Fruit fly (Drosophila melanogaster) whole organism, embryonic: ENCODE results near the gene Nxf3.

ENCODE experiments used
- Abd-B ChIP-seq: fragments of 200-800 bp; sonication (Bioruptor generic); optimal IDR thresholded peaks from 2 replicates; lab custom pipeline; 2018; ENCODE audit warnings: missing biosample characterization, mild to moderate bottlenecking, missing genetic modification characterization, moderate library complexity
- Adf1 ChIP-seq: fragments of 200-800 bp; sonication (Bioruptor generic); IDR thresholded peaks from 2 replicates; pipeline ENCODE4 v1.3.6; 2022; ENCODE audit warnings: missing biosample characterization, missing genetic modification characterization
- CG10366 ChIP-seq: fragments of 200-800 bp; sonication (Bioruptor generic); IDR thresholded peaks from 2 replicates; pipeline ENCODE4 v1.3.6; 2022; ENCODE audit warnings: missing biosample characterization, missing genetic modification characterization
- CG1233 ChIP-seq: fragments of 200-800 bp; sonication (Bioruptor generic); optimal IDR thresholded peaks from 4 replicates; lab custom pipeline; 2018; ENCODE audit warnings: missing biosample characterization, mild to moderate bottlenecking, missing genetic modification characterization
- CG13287 ChIP-seq: fragments of 200-800 bp; sonication (Bioruptor generic); IDR thresholded peaks from 2 replicates; pipeline ENCODE4 v1.3.6; 2022; ENCODE audit warnings: missing biosample characterization, missing genetic modification characterization; ENCODE audit not compliant: partially characterized antibody
- CG14050 ChIP-seq: fragments of 200-800 bp; sonication (Bioruptor generic); IDR thresholded peaks from 3 replicates; pipeline ENCODE4 v1.3.6; 2022; ENCODE audit warnings: missing biosample characterization, missing genetic modification characterization
- CG17568 ChIP-seq: fragments of 200-800 bp; sonication (Bioruptor generic); optimal IDR thresholded peaks from 2 replicates; lab custom pipeline; 2018; ENCODE audit warnings: missing biosample characterization, mild to moderate bottlenecking, missing genetic modification characterization, moderate library complexity
- CG18011 ChIP-seq: fragments of 200-800 bp; sonication (Bioruptor generic); optimal IDR thresholded peaks from 2 replicates; lab custom pipeline; 2017; ENCODE audit warnings: missing biosample characterization, missing genetic modification characterization, mild to moderate bottlenecking, moderate library complexity, missing genotype
- CG18619 ChIP-seq: fragments of 200-800 bp; sonication (Bioruptor generic); optimal IDR thresholded peaks from 3 replicates; lab custom pipeline; 2017; ENCODE audit warnings: missing biosample characterization, mild to moderate bottlenecking, missing genetic modification characterization
- CG31388 ChIP-seq: fragments of 200-800 bp; sonication (Bioruptor generic); optimal IDR thresholded peaks from 2 replicates; lab custom pipeline; 2016; ENCODE audit warnings: missing biosample characterization, missing genetic modification characterization
- CG32767 ChIP-seq: fragments of 200-800 bp; sonication (Bioruptor generic); IDR thresholded peaks from 2 replicates; pipeline ENCODE4 v1.3.6; 2022; ENCODE audit warnings: missing biosample characterization, missing genetic modification characterization
- CG32772 ChIP-seq: fragments of 200-800 bp; sonication (Bioruptor generic); IDR thresholded peaks from 2 replicates; pipeline ENCODE4 v1.3.6; 2022; ENCODE audit warnings: missing biosample characterization, missing genetic modification characterization
- CG3995 ChIP-seq: fragments of 200-800 bp; sonication (Bioruptor generic); optimal IDR thresholded peaks from 3 replicates; lab custom pipeline; 2016; ENCODE audit warnings: missing biosample characterization, missing genetic modification characterization
- CG4424 ChIP-seq: fragments of 200-800 bp; sonication (Bioruptor generic); optimal IDR thresholded peaks from 3 replicates; lab custom pipeline; 2016; ENCODE audit warnings: missing biosample characterization, missing genetic modification characterization
- CG7786 ChIP-seq: fragments of 200-800 bp; sonication (Bioruptor generic); optimal IDR thresholded peaks from 2 replicates; lab custom pipeline; 2016; ENCODE audit warnings: missing biosample characterization, missing genetic modification characterization
- CG7987 ChIP-seq: fragments of 200-800 bp; sonication (Bioruptor generic); optimal IDR thresholded peaks from 2 replicates; lab custom pipeline; 2018; ENCODE audit warnings: missing biosample characterization, mild to moderate bottlenecking, missing genetic modification characterization, moderate library complexity
- CG8089 ChIP-seq: fragments of 200-800 bp; sonication (Bioruptor generic); optimal IDR thresholded peaks from 3 replicates; lab custom pipeline; 2016; ENCODE audit warnings: missing biosample characterization, missing genetic modification characterization
- Fer3 ChIP-seq: fragments of 200-800 bp; sonication (Bioruptor generic); optimal IDR thresholded peaks from 2 replicates; lab custom pipeline; 2018; ENCODE audit warnings: missing biosample characterization, mild to moderate bottlenecking, missing genetic modification characterization, moderate library complexity
- MBD-R2 ChIP-seq: fragments of 200-800 bp; sonication (Bioruptor generic); IDR thresholded peaks from 2 replicates; pipeline ENCODE4 v1.3.6; 2022; ENCODE audit warnings: missing biosample characterization, missing genetic modification characterization
- Nf-YA ChIP-seq: fragments of 200-800 bp; sonication (Bioruptor generic); IDR thresholded peaks from 2 replicates; pipeline ENCODE4 v1.3.6; 2022; ENCODE audit warnings: missing biosample characterization, missing genetic modification characterization
- Pdp1 ChIP-seq, 2 experiments: fragments of 200-800 bp; sonication (Bioruptor generic); optimal IDR thresholded peaks; 3 replicates each; lab custom pipeline; 2016; ENCODE audit warnings: missing biosample characterization in 2 of 2, missing genetic modification characterization in 2 of 2, mild to moderate bottlenecking in 1 of 2, moderate library complexity in 1 of 2
- abd-A ChIP-seq: fragments of 200-800 bp; sonication (Bioruptor generic); optimal IDR thresholded peaks from 3 replicates; lab custom pipeline; 2019; ENCODE audit warnings: missing biosample characterization, mild to moderate bottlenecking, missing genetic modification characterization, moderate library complexity
- al ChIP-seq: fragments of 200-800 bp; sonication (Bioruptor generic); IDR thresholded peaks from 2 replicates; pipeline ENCODE4 v1.3.6; 2022; ENCODE audit warnings: missing biosample characterization, missing genetic modification characterization
- aop ChIP-seq: fragments of 200-800 bp; sonication (Bioruptor generic); IDR thresholded peaks from 2 replicates; pipeline ENCODE4 v1.3.6; 2022; ENCODE audit warnings: missing biosample characterization, missing genetic modification characterization
- ara ChIP-seq: fragments of 200-800 bp; sonication (Bioruptor generic); IDR thresholded peaks from 2 replicates; pipeline ENCODE4 v1.3.6; 2022; ENCODE audit warnings: missing biosample characterization, missing genetic modification characterization
- ase ChIP-seq: fragments of 200-800 bp; sonication (Bioruptor generic); IDR thresholded peaks from 3 replicates; pipeline ENCODE4 v1.3.6; 2022; ENCODE audit warnings: missing biosample characterization, missing genetic modification characterization
- az2 ChIP-seq: fragments of 200-800 bp; sonication (Bioruptor generic); optimal IDR thresholded peaks from 3 replicates; lab custom pipeline; 2016; ENCODE audit warnings: missing biosample characterization, missing genetic modification characterization
- caup ChIP-seq: fragments of 200-800 bp; sonication (Bioruptor generic); optimal IDR thresholded peaks from 3 replicates; lab custom pipeline; 2017; ENCODE audit warnings: missing biosample characterization, mild to moderate bottlenecking, missing genetic modification characterization, moderate library complexity; ENCODE audit not compliant: severe bottlenecking
- chif ChIP-seq, 2 experiments: fragments of 200-800 bp; sonication (Bioruptor generic); optimal IDR thresholded peaks; 3 replicates each; lab custom pipeline; 2016; ENCODE audit warnings: missing biosample characterization in 2 of 2, missing genetic modification characterization in 2 of 2
- chm ChIP-seq: fragments of 200-800 bp; sonication (Bioruptor generic); IDR thresholded peaks from 2 replicates; pipeline ENCODE4 v1.3.6; 2022; ENCODE audit warnings: missing biosample characterization, missing genetic modification characterization
- ewg ChIP-seq: fragments of 200-800 bp; sonication (Bioruptor generic); optimal IDR thresholded peaks from 3 replicates; lab custom pipeline; 2017; ENCODE audit warnings: mild to moderate bottlenecking, missing biosample characterization, missing genetic modification reagents, missing genetic modification characterization
- ftz-f1 ChIP-seq: fragments of 200-800 bp; sonication (Bioruptor generic); optimal IDR thresholded peaks from 2 replicates; lab custom pipeline; 2016; ENCODE audit warnings: missing biosample characterization, missing genetic modification characterization
- gt ChIP-seq: fragments of 200-800 bp; sonication (Bioruptor generic); IDR thresholded peaks from 2 replicates; pipeline ENCODE4 v1.3.6; 2022; ENCODE audit warnings: missing biosample characterization, missing genetic modification characterization
- nerfin-1 ChIP-seq: fragments of 200-800 bp; sonication (Bioruptor generic); optimal IDR thresholded peaks from 3 replicates; lab custom pipeline; 2019; ENCODE audit warnings: missing biosample characterization, mild to moderate bottlenecking, missing genetic modification characterization, moderate library complexity
- pho ChIP-seq: fragments of 200-800 bp; sonication (Bioruptor generic); optimal IDR thresholded peaks from 2 replicates; lab custom pipeline; 2016; ENCODE audit warnings: missing biosample characterization, missing genetic modification characterization
- phol ChIP-seq: fragments of 200-800 bp; sonication (Bioruptor generic); optimal IDR thresholded peaks from 3 replicates; lab custom pipeline; 2018; ENCODE audit warnings: missing biosample characterization, mild to moderate bottlenecking, missing genetic modification characterization, moderate library complexity
- prd ChIP-seq, 3 experiments: fragments of >200 bp in 2 of 3; fragments of 200-800 bp in 1 of 3; sonication (Bioruptor generic) in 1 of 3; optimal IDR thresholded peaks in 2 of 3; IDR thresholded peaks in 1 of 3; 2 replicates in 2 of 3; 3 replicates in 1 of 3; pipeline versions ENCODE4 v1.3.6 to Lab custom; 2017 to 2022; ENCODE audit warnings: missing biosample characterization in 1 of 3, missing genetic modification characterization in 1 of 3
- ranshi ChIP-seq: fragments of 200-800 bp; sonication (Bioruptor generic); IDR thresholded peaks from 2 replicates; pipeline ENCODE4 v1.3.6; 2022; ENCODE audit warnings: missing biosample characterization, missing genetic modification characterization
- rib ChIP-seq: fragments of 200-800 bp; sonication (Bioruptor generic); IDR thresholded peaks from 2 replicates; pipeline ENCODE4 v1.3.6; 2022; ENCODE audit warnings: missing biosample characterization, missing genetic modification characterization
- scrt ChIP-seq: fragments of 200-800 bp; sonication (Bioruptor generic); optimal IDR thresholded peaks from 2 replicates; lab custom pipeline; 2018; ENCODE audit warnings: missing biosample characterization, mild to moderate bottlenecking, missing genetic modification characterization, moderate library complexity
- sd ChIP-seq: fragments of 200-800 bp; sonication (Bioruptor generic); optimal IDR thresholded peaks from 3 replicates; lab custom pipeline; 2018; ENCODE audit warnings: missing biosample characterization, mild to moderate bottlenecking, missing genetic modification characterization, moderate library complexity
- sima ChIP-seq: fragments of 200-800 bp; sonication (Bioruptor generic); optimal IDR thresholded peaks from 2 replicates; lab custom pipeline; 2016; ENCODE audit warnings: missing biosample characterization, missing genetic modification characterization
- tap ChIP-seq: fragments of 200-800 bp; optimal IDR thresholded peaks from 3 replicates; lab custom pipeline; 2019; ENCODE audit warnings: missing biosample characterization, mild to moderate bottlenecking, missing genetic modification characterization, moderate library complexity
- tin ChIP-seq: fragments of 200-800 bp; sonication (Bioruptor generic); optimal IDR thresholded peaks from 3 replicates; lab custom pipeline; 2016; ENCODE audit warnings: missing biosample characterization, missing genetic modification characterization
- tio ChIP-seq: fragments of 200-800 bp; sonication (Bioruptor generic); optimal IDR thresholded peaks from 2 replicates; lab custom pipeline; 2017; ENCODE audit warnings: missing biosample characterization, missing genetic modification characterization, inconsistent platforms
- toy ChIP-seq: fragments of 200-800 bp; sonication (Bioruptor generic); IDR thresholded peaks from 2 replicates; pipeline ENCODE4 v1.3.6; 2022; ENCODE audit warnings: missing biosample characterization, missing genetic modification characterization
- tup ChIP-seq: fragments of 200-800 bp; sonication (Bioruptor generic); optimal IDR thresholded peaks from 2 replicates; lab custom pipeline; 2016; ENCODE audit warnings: missing biosample characterization, mild to moderate bottlenecking, missing genetic modification characterization, moderate library complexity
- usp ChIP-seq: fragments of >200 bp; optimal IDR thresholded peaks from 2 replicates; lab custom pipeline; 2017; ENCODE audit warnings: missing biosample characterization, missing genetic modification characterization
- vvl ChIP-seq: fragments of 200-800 bp; sonication (Bioruptor generic); IDR thresholded peaks from 2 replicates; pipeline ENCODE4 v1.3.6; 2022; ENCODE audit warnings: missing biosample characterization, missing genetic modification characterization
- zen ChIP-seq: fragments of 200-800 bp; sonication (Bioruptor generic); optimal IDR thresholded peaks from 3 replicates; lab custom pipeline; 2018; ENCODE audit warnings: missing biosample characterization, mild to moderate bottlenecking, missing genetic modification characterization, moderate library complexity

The Nxf3 gene

DNA sequence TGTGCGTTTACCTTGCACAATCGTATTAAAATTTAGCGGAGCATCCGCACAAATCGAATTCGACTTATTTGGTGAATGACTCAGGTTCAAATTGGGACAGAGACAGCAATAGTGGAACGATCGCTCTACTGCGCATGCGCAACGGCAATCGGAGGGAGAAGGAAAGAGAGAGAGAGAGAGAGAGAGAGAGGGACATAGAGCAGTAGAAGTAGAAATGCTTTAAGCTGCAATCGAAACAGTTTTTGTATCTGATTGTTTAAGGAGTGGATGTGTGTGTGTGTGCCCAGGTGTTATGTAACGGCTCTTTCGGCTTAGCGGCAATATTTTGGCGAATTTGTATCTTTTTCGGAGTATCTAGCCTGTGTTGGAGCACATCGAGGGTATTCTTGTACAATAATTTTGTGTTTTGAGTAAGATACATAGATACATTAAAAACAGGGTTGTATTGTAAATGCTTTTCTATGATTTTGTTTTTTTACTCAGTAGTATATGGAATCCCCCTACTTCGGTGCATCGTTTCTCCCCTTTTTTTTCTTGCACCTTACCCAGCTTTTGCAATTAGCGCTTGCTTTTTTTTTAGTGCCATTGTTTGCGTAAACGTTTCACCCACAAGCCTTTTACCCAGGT is 15.4 kb upstream of the Nxf3 start (continued):
- no peak for TF ChIP-seq ase
- no peak for TF ChIP-seq toy (GFP tag; lab: Robert Waterston, UW)
- TF ChIP-seq chm = no peak; the same call in 1 of the 2 replicates
- 0 out of 2 replicates have a peak, but pooled peaks have one; percentile 30 for TF ChIP-seq CG32767 (GFP tag; lab: Robert Waterston, UW)
- TF ChIP-seq tup = no peak
- TF ChIP-seq aop (GFP tag; lab: Robert Waterston, UW) = no peak
- no peak for TF ChIP-seq abd-A
- TF ChIP-seq usp (GFP tag; lab: Kevin White, UChicago) = no peak
- no peak for TF ChIP-seq caup
- TF ChIP-seq Pdp1 (GFP tag; optimal IDR thresholded peaks at IDR 0.05; lab: Kevin White, UChicago) = peak in 1 of 2 experiments; percentile 90
- TF ChIP-seq ftz-f1 (GFP tag; lab: Kevin White, UChicago) = no peak
- no peak for TF ChIP-seq gt (GFP tag; lab: Robert Waterston, UW)
- no peak for TF ChIP-seq MBD-R2 (GFP tag; lab: Robert Waterston, UW)
- no peak for TF ChIP-seq CG18011 (GFP tag; lab: Kevin White, UChicago)
- TF ChIP-seq CG32772 = no peak
- no peak for TF ChIP-seq Abd-B (GFP tag; lab: Kevin White, UChicago)
- peak; percentile 16 for TF ChIP-seq phol (tag; lab: Kevin White, UChicago)
- no peak for TF ChIP-seq CG13287 (GFP tag; lab: Robert Waterston, UW)
- no peak for TF ChIP-seq sd (tag; lab: Kevin White, UChicago)
- TF ChIP-seq chif (GFP tag; optimal IDR thresholded peaks at IDR 0.05; lab: Kevin White, UChicago) = no peak
- no peak for TF ChIP-seq Nf-YA (GFP tag; lab: Robert Waterston, UW)
- no peak for TF ChIP-seq Adf1 (GFP tag; lab: Robert Waterston, UW)
- no peak for TF ChIP-seq al
- TF ChIP-seq CG8089 (GFP tag; lab: Kevin White, UChicago) = no peak
- no peak for TF ChIP-seq CG3995 (GFP tag; lab: Kevin White, UChicago)
- TF ChIP-seq nerfin-1 (tag; lab: Kevin White, UChicago) = no peak
- TF ChIP-seq pho (GFP tag; lab: Kevin White, UChicago) = no peak
- TF ChIP-seq tap (tag; lab: Kevin White, UChicago) = no peak
- TF ChIP-seq CG7987 (GFP tag; lab: Kevin White, UChicago) = no peak
- TF ChIP-seq prd (optimal IDR thresholded peaks at IDR 0.05; lab: Kevin White, UChicago) = no peak
- 0 out of 3 replicates have a peak, but pooled peaks have one; percentile 50 for TF ChIP-seq prd (GFP tag; IDR thresholded peaks at IDR 0.05; lab: Robert Waterston, UW)
- TF ChIP-seq CG1233 (GFP tag; lab: Kevin White, UChicago) = no peak
- peak; percentile 30; the same call in 1 of the 2 replicates for TF ChIP-seq ara
- TF ChIP-seq ranshi (GFP tag; lab: Robert Waterston, UW) = peak; percentile 35; the same call in 1 of the 2 replicates
- no peak for TF ChIP-seq CG4424 (GFP tag; lab: Kevin White, UChicago)
- TF ChIP-seq az2 (GFP tag; lab: Kevin White, UChicago) = no peak
- no peak for TF ChIP-seq scrt (GFP tag; lab: Kevin White, UChicago)
- peak; percentile 23 for TF ChIP-seq tio (GFP tag; lab: Kevin White, UChicago)
- no peak for TF ChIP-seq tin (GFP tag; lab: Kevin White, UChicago)
- TF ChIP-seq Fer3 (tag; lab: Kevin White, UChicago) = no peak
- no peak for TF ChIP-seq CG17568 (GFP tag; lab: Kevin White, UChicago)
- no peak for TF ChIP-seq CG14050 (GFP tag; lab: Robert Waterston, UW)
- TF ChIP-seq CG18619 (GFP tag; lab: Kevin White, UChicago) = no peak
- no peak for TF ChIP-seq rib (GFP tag; lab: Robert Waterston, UW)
- no peak for TF ChIP-seq CG7786 (GFP tag; lab: Kevin White, UChicago)
- TF ChIP-seq CG31388 (GFP tag; lab: Kevin White, UChicago) = no peak
- TF ChIP-seq CG10366 (GFP tag; lab: Robert Waterston, UW) = no peak; the same call in none of the 2 replicates
- TF ChIP-seq vvl (GFP tag; lab: Robert Waterston, UW) = peak; percentile 45; the same call in 1 of the 2 replicates
- no peak for TF ChIP-seq sima
- TF ChIP-seq zen = no peak
- TF ChIP-seq ewg (GFP tag; lab: Kevin White, UChicago) = peak; percentile 30
